Fruit fly (Drosophila melanogaster): ENCODE results near the gene trh.

The trh gene

dm6 chr3L:350651-351228 lies 41.7 kb downstream of the trh start (continued):
- TF ChIP-seq ssp (GFP tag; IDR thresholded peaks at IDR 0.05) (peak; percentile 65), CG6689 (GFP tag; IDR thresholded peaks at IDR 0.05) (peak; percentile 87), CG17361 (GFP tag; IDR thresholded peaks at IDR 0.05) (peak; percentile 89), CG18262 (tag; optimal IDR thresholded peaks at IDR 0.05) (peak; percentile 84), shn (GFP tag; optimal IDR thresholded peaks at IDR 0.05) (no peak), CG4820 (GFP tag; optimal IDR thresholded peaks at IDR 0.05) (peak; percentile 59), NC2α (GFP tag; optimal IDR thresholded peaks at IDR 0.05) (no peak), CG15696 (tag; optimal IDR thresholded peaks at IDR 0.05) (peak; percentile 13), usp (GFP tag; optimal IDR thresholded peaks at IDR 0.05) (no peak), repo (GFP tag; optimal IDR thresholded peaks at IDR 0.05) (no peak), bab2 (GFP tag; optimal IDR thresholded peaks at IDR 0.05) (peak; percentile 75), peb (GFP tag; IDR thresholded peaks at IDR 0.05) (peak; percentile 67), MESR4 (GFP tag; optimal IDR thresholded peaks at IDR 0.05) (no peak), Neu2 (GFP tag; optimal IDR thresholded peaks at IDR 0.05; ENCODE audit: borderline replicate concordance) (no peak), Chrac-16 (GFP tag; optimal IDR thresholded peaks at IDR 0.05) (peak; percentile 59), CG7963 (GFP tag; IDR thresholded peaks at IDR 0.05; ENCODE audit: partially characterized antibody) (no peak), schlank (tag; optimal IDR thresholded peaks at IDR 0.05) (no peak), CG10959 (GFP tag; IDR thresholded peaks at IDR 0.05) (no peak), CG30431 (GFP tag; optimal IDR thresholded peaks at IDR 0.05) (no peak), chm (GFP tag; IDR thresholded peaks at IDR 0.05) (peak; percentile 55; the same call in 1 of the 2 replicates), CG9727 (GFP tag; optimal IDR thresholded peaks at IDR 0.05) (peak; percentile 80), CG30020 (tag; optimal IDR thresholded peaks at IDR 0.05) (no peak), CG2129 (GFP tag; IDR thresholded peaks at IDR 0.05; ENCODE audit: partially characterized antibody) (no peak), CG11696 (GFP tag; IDR thresholded peaks at IDR 0.05) (peak; percentile 69), B-H2 (GFP tag; optimal IDR thresholded peaks at IDR 0.05) (no peak), sisA (GFP tag; IDR thresholded peaks at IDR 0.05) (peak; percentile 85), tx (GFP tag; optimal IDR thresholded peaks at IDR 0.05) (peak; percentile 37), mam (GFP tag; optimal IDR thresholded peaks at IDR 0.05) (peak; percentile 76), Awh (GFP tag; IDR thresholded peaks at IDR 0.05) (peak; percentile 72), CG15601 (tag; optimal IDR thresholded peaks at IDR 0.05) (no peak), inv (GFP tag; IDR thresholded peaks at IDR 0.05; ENCODE audit: partially characterized antibody) (no peak), NK7.1 (GFP tag; optimal IDR thresholded peaks at IDR 0.05) (peak; percentile 40), CG8765 (GFP tag; IDR thresholded peaks at IDR 0.05) (0 out of 2 replicates have a peak, but pooled peaks have one; percentile 43), pb (GFP tag; optimal IDR thresholded peaks at IDR 0.05) (peak; percentile 41), CG12219 (GFP tag; optimal IDR thresholded peaks at IDR 0.05) (peak; percentile 40), Hr51 (GFP tag; optimal IDR thresholded peaks at IDR 0.05) (peak; percentile 34 to 80), CoRest (tag; optimal IDR thresholded peaks at IDR 0.05) (peak; percentile 66), CG17612 (GFP tag; IDR thresholded peaks at IDR 0.05) (peak; percentile 58; the same call in 1 of the 2 replicates), CG7987 (GFP tag; optimal IDR thresholded peaks at IDR 0.05) (no peak), pnt (GFP tag; optimal IDR thresholded peaks at IDR 0.05) (peak; percentile 17), CG13894 (tag; optimal IDR thresholded peaks at IDR 0.05) (peak; percentile 59), CG16863 (GFP tag; optimal IDR thresholded peaks at IDR 0.05) (peak; percentile 50), dimm (GFP tag; IDR thresholded peaks at IDR 0.05) (peak; percentile 63; the same call in 1 of the 2 replicates), trem (tag; optimal IDR thresholded peaks at IDR 0.05) (peak; percentile 61), cwo (GFP tag; optimal IDR thresholded peaks at IDR 0.05) (peak; percentile 84), twi (tag; optimal IDR thresholded peaks at IDR 0.05) (no peak), CG7839 (tag; optimal IDR thresholded peaks at IDR 0.05) (peak; percentile 83), gsb (GFP tag; IDR thresholded peaks at IDR 0.05) (peak; percentile 56; the same call in 1 of the 2 replicates), Xrp1 (GFP tag; IDR thresholded peaks at IDR 0.05) (peak; percentile 83), CG13296 (GFP tag; optimal IDR thresholded peaks at IDR 0.05) (peak; percentile 70)
